Fruit fly (Drosophila melanogaster) whole organism, adult: Measurements from ENCODE around the gene Gyc89Db.

Source experiments
- CG11617 ChIP-seq: fragments of 200-800 bp; sonication (Bioruptor generic); optimal IDR thresholded peaks from 2 replicates; lab custom pipeline; 2017; ENCODE audit warnings: mild to moderate bottlenecking, missing biosample characterization, missing genetic modification reagents, missing genetic modification characterization
- CG12768 ChIP-seq: fragments of 200-800 bp; sonication (Bioruptor generic); optimal IDR thresholded peaks from 2 replicates; lab custom pipeline; 2017; ENCODE audit warnings: missing biosample characterization, missing genetic modification characterization, mild to moderate bottlenecking, moderate library complexity, missing genetic modification reagents
- CG14711 ChIP-seq: fragments of 200-800 bp; sonication (Bioruptor generic); optimal IDR thresholded peaks from 2 replicates; lab custom pipeline; 2018; ENCODE audit warnings: missing biosample characterization, mild to moderate bottlenecking, missing genetic modification characterization, moderate library complexity
- CG1620 ChIP-seq: fragments of 200-800 bp; sonication (Bioruptor generic); optimal IDR thresholded peaks from 2 replicates; lab custom pipeline; 2016; ENCODE audit warnings: missing biosample characterization, missing genetic modification characterization
- CG33017 ChIP-seq: fragments of 200-800 bp; sonication (Bioruptor generic); optimal IDR thresholded peaks from 2 replicates; lab custom pipeline; 2018; ENCODE audit warnings: missing biosample characterization, mild to moderate bottlenecking, missing genetic modification characterization, moderate library complexity
- CG5204 ChIP-seq: fragments of 200-800 bp; sonication (Bioruptor generic); optimal IDR thresholded peaks from 2 replicates; lab custom pipeline; 2016; ENCODE audit warnings: missing biosample characterization, missing genetic modification characterization
- CG7045 ChIP-seq: fragments of 200-800 bp; sonication (Bioruptor generic); optimal IDR thresholded peaks from 2 replicates; lab custom pipeline; 2017; ENCODE audit warnings: missing biosample characterization, mild to moderate bottlenecking, missing genetic modification characterization
- CG7101 ChIP-seq: fragments of 200-800 bp; sonication (Bioruptor generic); optimal IDR thresholded peaks from 2 replicates; lab custom pipeline; 2018; ENCODE audit warnings: missing biosample characterization, mild to moderate bottlenecking, missing genetic modification characterization, moderate library complexity
- Clk ChIP-seq: fragments of 200-800 bp; sonication (Bioruptor generic); optimal IDR thresholded peaks from 2 replicates; lab custom pipeline; 2017; ENCODE audit warnings: missing biosample characterization, missing genetic modification characterization
- Crg-1 ChIP-seq: fragments of 200-800 bp; sonication (Bioruptor generic); optimal IDR thresholded peaks from 2 replicates; lab custom pipeline; 2016; ENCODE audit warnings: missing biosample characterization, missing genetic modification characterization
- Hr96 ChIP-seq: fragments of 200-800 bp; sonication (Bioruptor generic); optimal IDR thresholded peaks from 2 replicates; lab custom pipeline; 2016; ENCODE audit warnings: missing biosample characterization, missing genetic modification characterization
- Mnt ChIP-seq: fragments of 200-800 bp; sonication (Bioruptor generic); optimal IDR thresholded peaks from 2 replicates; lab custom pipeline; 2016; ENCODE audit warnings: missing biosample characterization, mild to moderate bottlenecking, missing genetic modification characterization
- bab1 ChIP-seq: fragments of 200-800 bp; sonication (Bioruptor generic); optimal IDR thresholded peaks from 3 replicates; lab custom pipeline; 2019; ENCODE audit warnings: missing biosample characterization, mild to moderate bottlenecking, missing genetic modification characterization, moderate library complexity
- cic ChIP-seq: fragments of 200-800 bp; sonication (Bioruptor generic); optimal IDR thresholded peaks from 2 replicates; lab custom pipeline; 2017; ENCODE audit warnings: missing biosample characterization, mild to moderate bottlenecking, missing genetic modification characterization, moderate library complexity
- cnc ChIP-seq, 2 experiments: fragments of >200 bp; optimal IDR thresholded peaks; 2 replicates each; lab custom pipeline; 2017
- kay ChIP-seq: fragments of 200-800 bp; sonication (Bioruptor generic); peaks from one replicate; lab custom pipeline; 2016; ENCODE audit warnings: missing biosample characterization, missing genetic modification characterization, borderline replicate concordance
- ovo ChIP-seq: fragments of 200-800 bp; sonication (Bioruptor generic); optimal IDR thresholded peaks from 2 replicates; lab custom pipeline; 2016; ENCODE audit warnings: missing biosample characterization, missing genetic modification characterization
- pad ChIP-seq: fragments of 200-800 bp; sonication (Bioruptor generic); optimal IDR thresholded peaks from 3 replicates; lab custom pipeline; 2017; ENCODE audit warnings: missing biosample characterization, missing genetic modification characterization, mild to moderate bottlenecking, moderate library complexity, missing genetic modification reagents
- tj ChIP-seq: fragments of 200-800 bp; sonication (Bioruptor generic); optimal IDR thresholded peaks from 3 replicates; lab custom pipeline; 2017; ENCODE audit warnings: missing biosample characterization, mild to moderate bottlenecking, missing genetic modification characterization, moderate library complexity
- toe ChIP-seq: fragments of 200-800 bp; sonication (Bioruptor generic); optimal IDR thresholded peaks from 2 replicates; lab custom pipeline; 2016; ENCODE audit warnings: missing biosample characterization, missing genetic modification characterization

The Gyc89Db gene

DNA sequence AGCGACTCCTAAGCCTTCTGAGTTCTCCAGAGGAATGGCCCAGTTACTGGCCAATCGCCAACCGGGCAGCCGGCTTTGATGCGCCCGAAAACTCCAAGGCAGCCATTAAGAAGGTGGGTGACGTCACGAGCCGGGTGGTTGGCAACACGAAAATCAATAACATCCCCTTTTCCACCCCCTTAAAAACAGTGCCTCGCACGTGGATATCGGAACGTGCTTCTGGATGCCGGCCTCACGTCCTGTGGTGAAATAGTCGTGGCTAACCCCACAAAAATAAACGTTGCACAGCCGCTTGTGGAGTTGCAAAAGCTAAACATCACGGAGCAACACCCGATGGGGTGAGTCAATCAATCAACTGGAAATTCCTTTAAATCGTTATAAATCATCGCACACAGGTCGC, 20.3 kb upstream of the Gyc89Db start:
- TF ChIP-seq CG7101 (tag; lab: Kevin White, UChicago), result no peak
- TF ChIP-seq CG33017 (tag; lab: Kevin White, UChicago), result no peak
- TF ChIP-seq CG5204 (GFP tag; lab: Kevin White, UChicago), result no peak
- TF ChIP-seq toe (GFP tag; lab: Kevin White, UChicago), result no peak

dm6 chr3R:16468556-16468955, 8.4 kb upstream of the Gyc89Db start:
- TF ChIP-seq cic (GFP tag; lab: Kevin White, UChicago) (no peak), CG7101 (tag; lab: Kevin White, UChicago) (no peak), CG1620 (GFP tag; lab: Kevin White, UChicago) (no peak), CG11617 (GFP tag; lab: Kevin White, UChicago) (no peak), CG12768 (GFP tag; lab: Kevin White, UChicago) (no peak), tj (no peak), CG14711 (no peak), ovo (GFP tag; lab: Kevin White, UChicago) (no peak), Mnt (no peak), bab1 (no peak), Hr96 (GFP tag; lab: Kevin White, UChicago) (no peak), CG7045 (GFP tag; lab: Kevin White, UChicago) (no peak), kay (GFP tag; lab: Kevin White, UChicago) (no peak), Crg-1 (no peak), CG5204 (GFP tag; lab: Kevin White, UChicago) (no peak), Clk (GFP tag; lab: Kevin White, UChicago) (no peak), cnc (optimal IDR thresholded peaks at IDR 0.05; lab: Kevin White, UChicago) (no peak)

DNA sequence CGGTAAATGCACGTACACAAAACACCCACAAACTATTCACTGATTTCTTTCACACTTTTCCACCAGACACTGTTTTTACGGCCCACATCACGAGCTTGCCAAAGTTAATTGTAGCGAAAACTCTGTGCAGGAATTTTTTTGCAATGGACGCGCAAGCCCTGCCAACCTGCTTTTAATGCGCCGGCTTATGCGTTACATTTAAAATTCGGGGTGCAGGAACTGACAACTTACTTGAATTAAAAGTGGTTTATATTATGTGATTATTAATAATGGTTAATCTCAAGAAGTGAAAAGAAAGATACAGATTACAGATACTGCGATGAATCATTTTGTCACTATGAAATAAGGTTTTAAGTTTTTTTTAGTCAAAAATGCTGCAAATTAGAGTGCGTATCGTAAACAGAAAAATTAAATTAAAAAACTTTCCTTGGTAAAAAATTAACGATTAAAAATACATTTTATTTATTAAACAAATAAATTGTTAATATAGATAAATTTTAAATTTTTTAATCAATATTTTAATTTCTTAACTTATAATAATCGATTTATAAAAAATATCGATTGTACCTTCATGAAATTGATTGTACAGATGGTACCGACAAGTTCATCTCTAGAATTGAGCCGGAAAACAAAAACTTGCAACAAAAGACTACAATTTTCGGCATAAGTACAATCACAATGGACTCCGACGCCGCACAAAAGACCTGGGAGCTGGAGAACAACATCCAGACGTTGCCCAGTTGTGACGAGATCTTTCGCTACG, 7.2 kb upstream of the Gyc89Db start, which contains the start of the genes CG42232 and CSN5:
Gene CG42232 (minus strand): TSS at position 163 of the 763 bp plus-strand sequence.
Gene CSN5 (plus strand): TSS at position 599 of the 763 bp plus-strand sequence.
- TF ChIP-seq ovo (GFP tag; lab: Kevin White, UChicago), result peak; percentile 23
- no peak for TF ChIP-seq CG33017 (tag; lab: Kevin White, UChicago)
- peak; percentile 49 for TF ChIP-seq CG14711
- TF ChIP-seq CG11617 (GFP tag; lab: Kevin White, UChicago), result peak; percentile 63
- no peak for TF ChIP-seq cic (GFP tag; lab: Kevin White, UChicago)
- no peak for TF ChIP-seq Crg-1
- TF ChIP-seq bab1, result peak; percentile 48
- no peak for TF ChIP-seq kay (GFP tag; lab: Kevin White, UChicago)
- TF ChIP-seq CG1620 (GFP tag; lab: Kevin White, UChicago), result peak; percentile 40
- peak; percentile 31 for TF ChIP-seq CG7045 (GFP tag; lab: Kevin White, UChicago)
- TF ChIP-seq toe (GFP tag; lab: Kevin White, UChicago), result peak; percentile 68
- peak; percentile 31 for TF ChIP-seq Hr96 (GFP tag; lab: Kevin White, UChicago)
- TF ChIP-seq pad (GFP tag; lab: Kevin White, UChicago), result peak; percentile 11
- peak; percentile 53 for TF ChIP-seq CG5204 (GFP tag; lab: Kevin White, UChicago)
- peak; percentile 5 for TF ChIP-seq tj
- peak; percentile 34 for TF ChIP-seq CG7101 (tag; lab: Kevin White, UChicago)
- TF ChIP-seq CG12768 (GFP tag; lab: Kevin White, UChicago), result peak; percentile 35

dm6 chr3R:16472301-16472700, 4.6 kb upstream of the Gyc89Db start, which contains the start of gene Gyc89Da:
Gyc89Da (plus strand) TSS chr3R:16472601.
- no peak for TF ChIP-seq CG7101 (tag; lab: Kevin White, UChicago)

- no peak for TF ChIP-seq CG11617 (GFP tag; lab: Kevin White, UChicago)
- TF ChIP-seq cic (GFP tag; lab: Kevin White, UChicago), result no peak
- no peak for TF ChIP-seq tj
- TF ChIP-seq pad (GFP tag; lab: Kevin White, UChicago), result no peak
- TF ChIP-seq Clk (GFP tag; lab: Kevin White, UChicago), result no peak
- TF ChIP-seq cnc (optimal IDR thresholded peaks at IDR 0.05; lab: Kevin White, UChicago), result no peak
- no peak for TF ChIP-seq CG7045 (GFP tag; lab: Kevin White, UChicago)
- TF ChIP-seq ovo (GFP tag; lab: Kevin White, UChicago), result no peak
- no peak for TF ChIP-seq CG1620 (GFP tag; lab: Kevin White, UChicago)
Observed at dm6 chr3R:16476472-16476871, 438 bp upstream of the Gyc89Db start.

- TF ChIP-seq CG11617 (GFP tag; lab: Kevin White, UChicago) (no peak), bab1 (no peak), pad (GFP tag; lab: Kevin White, UChicago) (no peak), CG7101 (tag; lab: Kevin White, UChicago) (no peak), CG7045 (GFP tag; lab: Kevin White, UChicago) (no peak), Mnt (no peak), kay (GFP tag; lab: Kevin White, UChicago) (no peak), CG5204 (GFP tag; lab: Kevin White, UChicago) (no peak), CG33017 (tag; lab: Kevin White, UChicago) (no peak), Hr96 (GFP tag; lab: Kevin White, UChicago) (no peak), tj (no peak)
Observed at dm6 chr3R:16480995-16481394, 4.1 kb downstream of the Gyc89Db start, which contains the start of gene Dhfr. Dhfr (plus strand) TSS chr3R:16481167.
